Worm (Caenorhabditis elegans): ENCODE data around the gene W02F12.8.

W02F12.8 gene

ce11 chrV:6673967-6674366 lies 20.6 kb downstream of the W02F12.8 start, which contains the start of gene cest-31:
Gene cest-31 (plus strand): TSS chrV:6674267.
- no peak for TF ChIP-seq daf-16 (GFP tag; optimal IDR thresholded peaks at IDR 0.05)
- peak; percentile 24 for TF ChIP-seq daf-16 (tag; optimal IDR thresholded peaks at IDR 0.05)
- TF ChIP-seq vab-7 (GFP tag; IDR thresholded peaks at IDR 0.05) = no peak

DNA sequence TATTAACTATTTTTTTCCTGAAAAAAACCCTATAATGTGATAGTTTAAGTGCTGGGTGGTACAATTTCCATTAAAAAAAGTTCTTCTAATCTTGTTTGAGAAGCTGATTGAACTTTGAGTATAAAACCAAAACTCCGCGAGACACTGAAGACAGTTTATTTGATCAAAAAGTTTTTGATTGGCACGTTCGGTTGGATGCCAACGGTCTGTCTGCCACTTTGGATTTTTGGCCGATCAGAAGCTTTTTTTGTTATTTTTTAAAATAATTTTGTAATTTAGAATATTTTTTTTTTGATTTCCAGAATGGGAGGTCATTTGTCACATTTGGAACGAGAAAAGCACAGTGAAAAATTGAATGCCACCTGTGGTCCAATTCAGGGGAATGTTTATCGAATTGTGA lies 25.0 kb downstream of the W02F12.8 start, which contains the start of gene cest-28:
TSS of gene cest-28 (plus strand) at position 301 of the 400 bp plus-strand sequence.
- TF ChIP-seq pha-4 (GFP tag; IDR thresholded peaks at IDR 0.05) (no peak), pha-4 (tag; optimal IDR thresholded peaks at IDR 0.05) (no peak), lsy-2 (tag; optimal IDR thresholded peaks at IDR 0.05) (no peak), D1046.2 (GFP tag; IDR thresholded peaks at IDR 0.05) (no peak), nhr-41 (GFP tag; IDR thresholded peaks at IDR 0.05) (no peak), pqm-1 (tag; optimal IDR thresholded peaks at IDR 0.05) (no peak), nhr-42 (GFP tag; IDR thresholded peaks at IDR 0.05) (no peak), unc-39 (tag; optimal IDR thresholded peaks at IDR 0.05) (no peak), snpc-4 (tag; optimal IDR thresholded peaks at IDR 0.05) (no peak), T20F7.1 (GFP tag; optimal IDR thresholded peaks at IDR 0.05) (no peak), lin-29 (GFP tag; IDR thresholded peaks at IDR 0.05) (no peak), lin-38 (GFP tag; IDR thresholded peaks at IDR 0.05) (no peak), lin-39 (tag; optimal IDR thresholded peaks at IDR 0.05) (no peak)

- TF ChIP-seq cey-2 (tag; optimal IDR thresholded peaks at IDR 0.05; ENCODE audit: borderline replicate concordance, insufficient read depth) (no peak), snpc-4 (tag; optimal IDR thresholded peaks at IDR 0.05) (no peak), madf-9 (GFP tag; conservative IDR thresholded peaks at IDR 0.05) (no peak), dmd-9 (GFP tag; IDR thresholded peaks at IDR 0.05) (no peak), lin-15B (tag; optimal IDR thresholded peaks at IDR 0.05) (no peak), daf-16 (GFP tag; optimal IDR thresholded peaks at IDR 0.05) (no peak), daf-16 (tag; optimal IDR thresholded peaks at IDR 0.05) (no peak), snpc-1.2 (GFP tag; IDR thresholded peaks at IDR 0.05) (no peak), lsy-2 (tag; optimal IDR thresholded peaks at IDR 0.05) (no peak), mdl-1 (tag; optimal IDR thresholded peaks at IDR 0.05) (no peak), nhr-111 (GFP tag; optimal IDR thresholded peaks at IDR 0.05) (no peak), daf-12 (tag; optimal IDR thresholded peaks at IDR 0.05) (no peak), ceh-20 (GFP tag; IDR thresholded peaks at IDR 0.05) (no peak), nhr-10 (tag; optimal IDR thresholded peaks at IDR 0.05) (no peak), Y48G9A.11 (GFP tag; IDR thresholded peaks at IDR 0.05) (no peak), nhr-11 (tag; optimal IDR thresholded peaks at IDR 0.05) (no peak), lin-1 (GFP tag; IDR thresholded peaks at IDR 0.05) (no peak), saeg-2 (GFP tag; IDR thresholded peaks at IDR 0.05) (no peak), tra-1 (GFP tag; IDR thresholded peaks at IDR 0.05) (no peak)
Observed at ce11 chrV:6668741-6669140, 25.8 kb downstream of the W02F12.8 start, which contains the start of gene str-180. Gene str-180 (minus strand): TSS chrV:6668841.

- TF ChIP-seq snpc-1.2 (GFP tag; IDR thresholded peaks at IDR 0.05) (no peak), ZK337.2 (GFP tag; IDR thresholded peaks at IDR 0.05) (no peak), spr-3 (GFP tag; optimal IDR thresholded peaks at IDR 0.05) (no peak), snpc-4 (tag; optimal IDR thresholded peaks at IDR 0.05) (no peak), mes-2 (tag; optimal IDR thresholded peaks at IDR 0.05; ENCODE audit: poor library complexity, severe bottlenecking) (no peak), lin-38 (GFP tag; IDR thresholded peaks at IDR 0.05) (no peak), php-3 (GFP tag; IDR thresholded peaks at IDR 0.05) (0 out of 2 replicates have a peak, but pooled peaks have one; percentile 33), T20F7.1 (GFP tag; optimal IDR thresholded peaks at IDR 0.05) (no peak), saeg-2 (GFP tag; IDR thresholded peaks at IDR 0.05) (no peak), ceh-20 (GFP tag; IDR thresholded peaks at IDR 0.05) (no peak), aly-2 (tag; optimal IDR thresholded peaks at IDR 0.05) (no peak), ctbp-1 (GFP tag; IDR thresholded peaks at IDR 0.05) (no peak), zip-11 (GFP tag; IDR thresholded peaks at IDR 0.05) (no peak), dmd-8 (GFP tag; IDR thresholded peaks at IDR 0.05) (no peak), T26A8.4 (GFP tag; IDR thresholded peaks at IDR 0.05) (no peak), fkh-10 (GFP tag; optimal IDR thresholded peaks at IDR 0.05) (no peak), daf-19 (GFP tag; conservative IDR thresholded peaks at IDR 0.05) (no peak), aha-1 (tag) (peak; percentile 52), nhr-25 (tag; optimal IDR thresholded peaks at IDR 0.05; ENCODE audit: borderline replicate concordance, insufficient read depth) (no peak), mxl-3 (GFP tag; optimal IDR thresholded peaks at IDR 0.05) (no peak), gei-8 (GFP tag; optimal IDR thresholded peaks at IDR 0.05) (no peak), lin-29 (GFP tag; IDR thresholded peaks at IDR 0.05) (no peak)
Observed at ce11 chrV:6666557-6666956, 28.0 kb downstream of the W02F12.8 start.
